Worm (Caenorhabditis elegans): ENCODE measurements around the gene ctps-1.

ce11 chrV:16840283-16840682 is 45.6 kb downstream of the ctps-1 start:
- TF ChIP-seq fos-1 (tag; optimal IDR thresholded peaks at IDR 0.05) (no peak), jun-1 (tag; optimal IDR thresholded peaks at IDR 0.05) (peak; percentile 66), egl-27 (tag; optimal IDR thresholded peaks at IDR 0.05) (no peak), unc-39 (tag; optimal IDR thresholded peaks at IDR 0.05) (no peak), fkh-10 (GFP tag; optimal IDR thresholded peaks at IDR 0.05) (no peak), pha-4 (tag; optimal IDR thresholded peaks at IDR 0.05) (no peak), aly-2 (tag; optimal IDR thresholded peaks at IDR 0.05) (no peak), ama-1 (optimal IDR thresholded peaks at IDR 0.05) (no peak), nhr-28 (tag; optimal IDR thresholded peaks at IDR 0.05) (no peak), nhr-12 (tag; optimal IDR thresholded peaks at IDR 0.05) (no peak), sea-2 (GFP tag; optimal IDR thresholded peaks at IDR 0.05) (no peak), nhr-77 (tag; optimal IDR thresholded peaks at IDR 0.05) (no peak), skn-1 (tag; optimal IDR thresholded peaks at IDR 0.05) (no peak), tbx-2 (tag; optimal IDR thresholded peaks at IDR 0.05) (no peak)

All from whole organism, L3 larva.